Worm (Caenorhabditis elegans) whole organism, L4/young adult: ENCODE measurements around the gene sre-41.

Experiments used
- dao-5 ChIP-seq: sonication (generic microtip); optimal IDR thresholded peaks from 2 replicates; lab custom pipeline; 2016; ENCODE audit warnings: missing genotype, missing genetic modification characterization, moderate library complexity, missing compliant biosample characterization
- him-1 ChIP-seq: sonication (generic microtip); optimal IDR thresholded peaks from 2 replicates; lab custom pipeline; 2016; ENCODE audit warnings: missing genotype, missing genetic modification reagents, missing genetic modification characterization, missing compliant biosample characterization

ce11 chrII:12339644-12340043 is 48.4 kb upstream of the sre-41 start, which contains the start of gene sop-2:
- no peak for TF ChIP-seq dao-5 (tag; lab: Kevin White, UChicago)
- TF ChIP-seq him-1 (tag; lab: Kevin White, UChicago) = no peak
